Fruit fly (Drosophila melanogaster) whole organism, embryonic: ENCODE data around the gene CG7432.

ENCODE experiments used
- ATbp ChIP-seq: fragments of 200-800 bp; sonication (Bioruptor generic); optimal IDR thresholded peaks from 2 replicates; lab custom pipeline; 2017; ENCODE audit warnings: missing biosample characterization, mild to moderate bottlenecking, missing genetic modification characterization, missing genetic modification reagents
- Atf3 ChIP-seq: fragments of 200-800 bp; sonication (Bioruptor generic); optimal IDR thresholded peaks from 3 replicates; lab custom pipeline; 2016; ENCODE audit warnings: missing biosample characterization, missing genetic modification characterization
- CG10543 ChIP-seq: fragments of 200-800 bp; sonication (Bioruptor generic); optimal IDR thresholded peaks from 3 replicates; lab custom pipeline; 2017; ENCODE audit warnings: missing biosample characterization, mild to moderate bottlenecking, missing genetic modification characterization, moderate library complexity
- CG11093 ChIP-seq: fragments of 200-800 bp; sonication (Bioruptor generic); IDR thresholded peaks from 3 replicates; pipeline ENCODE4 v1.3.6; 2022; ENCODE audit warnings: missing biosample characterization, missing genetic modification characterization
- CG11247 ChIP-seq: fragments of 200-800 bp; sonication (Bioruptor generic); IDR thresholded peaks from 2 replicates; pipeline ENCODE4 v1.3.6; 2022; ENCODE audit warnings: missing biosample characterization, missing genetic modification characterization
- CG12769 ChIP-seq: fragments of 200-800 bp; sonication (Bioruptor generic); optimal IDR thresholded peaks from 2 replicates; lab custom pipeline; 2019; ENCODE audit warnings: missing biosample characterization, mild to moderate bottlenecking, missing genetic modification characterization, moderate library complexity
- CG12942 ChIP-seq: fragments of 200-800 bp; sonication (Bioruptor generic); optimal IDR thresholded peaks from 3 replicates; lab custom pipeline; 2016; ENCODE audit warnings: missing biosample characterization, missing genetic modification characterization
- CG13123 ChIP-seq: fragments of 200-800 bp; sonication (Bioruptor generic); optimal IDR thresholded peaks from 2 replicates; lab custom pipeline; 2016; ENCODE audit warnings: missing biosample characterization, missing genetic modification characterization
- CG13624 ChIP-seq: fragments of 200-800 bp; sonication (Bioruptor generic); optimal IDR thresholded peaks from 2 replicates; lab custom pipeline; 2016; ENCODE audit warnings: missing biosample characterization, missing genetic modification characterization
- CG13894 ChIP-seq: fragments of 200-800 bp; sonication (Bioruptor generic); optimal IDR thresholded peaks from 3 replicates; lab custom pipeline; 2018; ENCODE audit warnings: missing biosample characterization, mild to moderate bottlenecking, missing genetic modification characterization, moderate library complexity
- CG15696 ChIP-seq: fragments of 200-800 bp; sonication (Bioruptor generic); optimal IDR thresholded peaks from 2 replicates; lab custom pipeline; 2019; ENCODE audit warnings: missing biosample characterization, mild to moderate bottlenecking, missing genetic modification characterization, moderate library complexity
- CG18619 ChIP-seq: fragments of 200-800 bp; sonication (Bioruptor generic); optimal IDR thresholded peaks from 3 replicates; lab custom pipeline; 2017; ENCODE audit warnings: missing biosample characterization, mild to moderate bottlenecking, missing genetic modification characterization
- CG2116 ChIP-seq: fragments of 200-800 bp; sonication (Bioruptor generic); optimal IDR thresholded peaks from 3 replicates; lab custom pipeline; 2018; ENCODE audit warnings: missing biosample characterization, mild to moderate bottlenecking, missing genetic modification characterization
- CG30020 ChIP-seq: fragments of 200-800 bp; optimal IDR thresholded peaks from 2 replicates; lab custom pipeline; 2019; ENCODE audit warnings: missing biosample characterization, mild to moderate bottlenecking, missing genetic modification characterization, moderate library complexity
- CG30431 ChIP-seq: fragments of 200-800 bp; sonication (Bioruptor generic); optimal IDR thresholded peaks from 2 replicates; lab custom pipeline; 2017; ENCODE audit warnings: missing biosample characterization, missing genetic modification characterization
- CG34376 ChIP-seq: fragments of 200-800 bp; sonication (Bioruptor generic); optimal IDR thresholded peaks from 2 replicates; lab custom pipeline; 2018; ENCODE audit warnings: missing biosample characterization, mild to moderate bottlenecking, missing genetic modification characterization
- CG8359 ChIP-seq: fragments of 200-800 bp; sonication (Bioruptor generic); optimal IDR thresholded peaks from 2 replicates; lab custom pipeline; 2017; ENCODE audit warnings: missing biosample characterization, mild to moderate bottlenecking, missing genetic modification characterization, borderline replicate concordance
- CG9727 ChIP-seq: fragments of 200-800 bp; sonication (Bioruptor generic); optimal IDR thresholded peaks from 3 replicates; lab custom pipeline; 2017; ENCODE audit warnings: missing biosample characterization, mild to moderate bottlenecking, missing genetic modification characterization
- Dbx ChIP-seq: fragments of 200-800 bp; sonication (Bioruptor generic); IDR thresholded peaks from 3 replicates; pipeline ENCODE4 v1.3.6; 2022; ENCODE audit warnings: missing biosample characterization, missing genetic modification characterization
- Dp ChIP-seq: fragments of 200-800 bp; sonication (Bioruptor generic); optimal IDR thresholded peaks from 2 replicates; lab custom pipeline; 2018; ENCODE audit warnings: missing biosample characterization, mild to moderate bottlenecking, missing genetic modification characterization, moderate library complexity
- Ets65A ChIP-seq: fragments of 200-800 bp; sonication (Bioruptor generic); peaks from one replicate; lab custom pipeline; 2016; ENCODE audit warnings: missing biosample characterization, missing genetic modification characterization
- Med ChIP-seq: fragments of 200-800 bp; sonication (Bioruptor generic); peaks from one replicate; lab custom pipeline; 2016; ENCODE audit warnings: missing biosample characterization, missing genetic modification characterization, mild to moderate bottlenecking, inconsistent platforms, moderate library complexity
- NFAT ChIP-seq: fragments of 200-800 bp; sonication (Bioruptor generic); IDR thresholded peaks from 2 replicates; pipeline ENCODE4 v1.3.6; 2022; ENCODE audit warnings: missing biosample characterization, missing genetic modification characterization
- NfI ChIP-seq: fragments of 200-800 bp; sonication (Bioruptor generic); optimal IDR thresholded peaks from 3 replicates; lab custom pipeline; 2018; ENCODE audit warnings: missing biosample characterization, mild to moderate bottlenecking, missing genetic modification characterization, moderate library complexity
- PHDP ChIP-seq: fragments of 200-800 bp; sonication (Bioruptor generic); optimal IDR thresholded peaks from 3 replicates; lab custom pipeline; 2018; ENCODE audit warnings: missing biosample characterization, mild to moderate bottlenecking, missing genetic modification characterization, moderate library complexity
- Pdp1 ChIP-seq, 2 experiments: fragments of 200-800 bp; sonication (Bioruptor generic); optimal IDR thresholded peaks; 3 replicates each; lab custom pipeline; 2016; ENCODE audit warnings: missing biosample characterization in 2 of 2, missing genetic modification characterization in 2 of 2, mild to moderate bottlenecking in 1 of 2, moderate library complexity in 1 of 2
- Ptx1 ChIP-seq: fragments of 200-800 bp; sonication (Bioruptor generic); IDR thresholded peaks from 2 replicates; pipeline ENCODE4 v1.3.6; 2022; ENCODE audit warnings: missing biosample characterization, missing genetic modification characterization
- Sox102F ChIP-seq: fragments of 200-800 bp; sonication (Bioruptor generic); optimal IDR thresholded peaks from 2 replicates; lab custom pipeline; 2018; ENCODE audit warnings: missing biosample characterization, mild to moderate bottlenecking, missing genetic modification characterization, moderate library complexity
- abd-A ChIP-seq: fragments of 200-800 bp; sonication (Bioruptor generic); optimal IDR thresholded peaks from 3 replicates; lab custom pipeline; 2019; ENCODE audit warnings: missing biosample characterization, mild to moderate bottlenecking, missing genetic modification characterization, moderate library complexity
- az2 ChIP-seq: fragments of 200-800 bp; sonication (Bioruptor generic); optimal IDR thresholded peaks from 3 replicates; lab custom pipeline; 2016; ENCODE audit warnings: missing biosample characterization, missing genetic modification characterization
- bab2 ChIP-seq: fragments of 200-800 bp; sonication (Bioruptor generic); optimal IDR thresholded peaks from 2 replicates; lab custom pipeline; 2016; ENCODE audit warnings: missing biosample characterization, missing genetic modification characterization
- cad ChIP-seq: fragments of >200 bp; optimal IDR thresholded peaks from 2 replicates; lab custom pipeline; 2017; ENCODE audit warnings: missing biosample characterization, missing genetic modification characterization
- chif ChIP-seq, 2 experiments: fragments of 200-800 bp; sonication (Bioruptor generic); optimal IDR thresholded peaks; 3 replicates each; lab custom pipeline; 2016; ENCODE audit warnings: missing biosample characterization in 2 of 2, missing genetic modification characterization in 2 of 2
- chinmo ChIP-seq: fragments of 200-800 bp; sonication (Bioruptor generic); IDR thresholded peaks from 4 replicates; pipeline ENCODE4 v1.3.6; 2022; ENCODE audit warnings: missing biosample characterization, missing genetic modification characterization; ENCODE audit not compliant: partially characterized antibody
- crp ChIP-seq, 2 experiments: fragments of 200-800 bp; sonication (Bioruptor generic); optimal IDR thresholded peaks; 2 replicates in 1 of 2; 3 replicates in 1 of 2; lab custom pipeline; 2017; ENCODE audit warnings: missing biosample characterization in 2 of 2, missing genetic modification characterization in 2 of 2, mild to moderate bottlenecking in 1 of 2, moderate library complexity in 1 of 2
- cwo ChIP-seq: fragments of 200-800 bp; sonication (Bioruptor generic); optimal IDR thresholded peaks from 3 replicates; lab custom pipeline; 2017; ENCODE audit warnings: missing biosample characterization, missing genetic modification characterization, mild to moderate bottlenecking, moderate library complexity, missing genetic modification reagents
- ewg ChIP-seq: fragments of 200-800 bp; sonication (Bioruptor generic); optimal IDR thresholded peaks from 3 replicates; lab custom pipeline; 2017; ENCODE audit warnings: mild to moderate bottlenecking, missing biosample characterization, missing genetic modification reagents, missing genetic modification characterization
- fd64A ChIP-seq: fragments of 200-800 bp; sonication (Bioruptor generic); optimal IDR thresholded peaks from 3 replicates; lab custom pipeline; 2018; ENCODE audit warnings: missing biosample characterization, mild to moderate bottlenecking, missing genetic modification characterization
- gce ChIP-seq: fragments of 200-800 bp; sonication (Bioruptor generic); IDR thresholded peaks from 3 replicates; pipeline ENCODE4 v1.3.6; 2022; ENCODE audit warnings: missing biosample characterization, missing genetic modification characterization
- jumu ChIP-seq: fragments of 200-800 bp; sonication (Bioruptor generic); optimal IDR thresholded peaks from 3 replicates; lab custom pipeline; 2016; ENCODE audit warnings: missing biosample characterization, missing genetic modification characterization
- lov ChIP-seq, 2 experiments: fragments of 200-800 bp in 1 of 2; fragments of >200 bp in 1 of 2; sonication (Bioruptor generic) in 1 of 2; IDR thresholded peaks in 1 of 2; optimal IDR thresholded peaks in 1 of 2; 2 replicates in 1 of 2; 3 replicates in 1 of 2; pipeline versions ENCODE4 v1.3.6 to Lab custom; 2017 to 2022; ENCODE audit warnings: missing biosample characterization in 1 of 2, missing genetic modification characterization in 1 of 2
- peb ChIP-seq: fragments of 200-800 bp; sonication (Bioruptor generic); IDR thresholded peaks from 2 replicates; pipeline ENCODE4 v1.3.6; 2022; ENCODE audit warnings: missing biosample characterization, missing genetic modification characterization
- pros ChIP-seq: fragments of 200-800 bp; sonication (Bioruptor generic); optimal IDR thresholded peaks from 3 replicates; lab custom pipeline; 2019; ENCODE audit warnings: missing biosample characterization, mild to moderate bottlenecking, missing genetic modification characterization, moderate library complexity
- rib ChIP-seq: fragments of 200-800 bp; sonication (Bioruptor generic); IDR thresholded peaks from 2 replicates; pipeline ENCODE4 v1.3.6; 2022; ENCODE audit warnings: missing biosample characterization, missing genetic modification characterization
- sqz ChIP-seq: fragments of 200-800 bp; sonication (Bioruptor generic); optimal IDR thresholded peaks from 3 replicates; lab custom pipeline; 2018; ENCODE audit warnings: missing biosample characterization, mild to moderate bottlenecking, missing genetic modification characterization
- tgo ChIP-seq: fragments of 200-800 bp; sonication (Bioruptor generic); IDR thresholded peaks from 3 replicates; pipeline ENCODE4 v1.3.6; 2022; ENCODE audit warnings: missing biosample characterization, missing genetic modification characterization
- vvl ChIP-seq: fragments of 200-800 bp; sonication (Bioruptor generic); IDR thresholded peaks from 2 replicates; pipeline ENCODE4 v1.3.6; 2022; ENCODE audit warnings: missing biosample characterization, missing genetic modification characterization

CG7432 gene

dm6 chr3R:19625300-19626230 is 39.2 kb upstream of the CG7432 start:
- peak; percentile 60 for TF ChIP-seq vvl
- no peak for TF ChIP-seq CG11093 (GFP tag; lab: Robert Waterston, UW)
- TF ChIP-seq peb (GFP tag; lab: Robert Waterston, UW) = no peak
- TF ChIP-seq pros (GFP tag; lab: Kevin White, UChicago) = no peak
- no peak for TF ChIP-seq tgo (GFP tag; lab: Robert Waterston, UW)
- peak; percentile 6 for TF ChIP-seq sqz
- no peak for TF ChIP-seq CG12942 (GFP tag; lab: Kevin White, UChicago)
- TF ChIP-seq abd-A = peak; percentile 20
- peak; percentile 0 for TF ChIP-seq Med (GFP tag; lab: Kevin White, UChicago)
- no peak for TF ChIP-seq crp (GFP tag; optimal IDR thresholded peaks at IDR 0.05; lab: Kevin White, UChicago)
- TF ChIP-seq CG10543 (GFP tag; lab: Kevin White, UChicago) = peak; percentile 14
- TF ChIP-seq Sox102F = no peak
- no peak for TF ChIP-seq NfI (GFP tag; lab: Kevin White, UChicago)
- TF ChIP-seq rib (GFP tag; lab: Robert Waterston, UW) = no peak
- peak in 1 of 2 experiments; percentile 51 for TF ChIP-seq Pdp1 (GFP tag; optimal IDR thresholded peaks at IDR 0.05; lab: Kevin White, UChicago)
- TF ChIP-seq CG18619 (GFP tag; lab: Kevin White, UChicago) = no peak
- peak; percentile 98 for TF ChIP-seq CG13894
- 0 out of 3 replicates have a peak, but pooled peaks have one; percentile 20 for TF ChIP-seq Dbx (GFP tag; lab: Robert Waterston, UW)
- TF ChIP-seq Dp (GFP tag; lab: Kevin White, UChicago) = no peak
- TF ChIP-seq NFAT = peak; percentile 28; the same call in 1 of the 2 replicates
- TF ChIP-seq cad (GFP tag; lab: Kevin White, UChicago) = no peak
- no peak for TF ChIP-seq CG30020 (tag; lab: Kevin White, UChicago)
- no peak for TF ChIP-seq chif (GFP tag; optimal IDR thresholded peaks at IDR 0.05; lab: Kevin White, UChicago)
- peak; percentile 0 for TF ChIP-seq CG13624
- no peak for TF ChIP-seq CG2116
- peak; percentile 2 for TF ChIP-seq CG34376 (GFP tag; lab: Kevin White, UChicago)
- TF ChIP-seq lov (optimal IDR thresholded peaks at IDR 0.05; lab: Kevin White, UChicago) = no peak
- peak; percentile 30; the same call in 1 of the 3 replicates for TF ChIP-seq lov (GFP tag; IDR thresholded peaks at IDR 0.05; lab: Robert Waterston, UW)
- no peak for TF ChIP-seq fd64A (GFP tag; lab: Kevin White, UChicago)
- peak; percentile 62; the same call in 1 of the 4 replicates for TF ChIP-seq chinmo
- TF ChIP-seq CG13123 (GFP tag; lab: Kevin White, UChicago) = no peak
- no peak for TF ChIP-seq jumu (GFP tag; lab: Kevin White, UChicago)
- no peak for TF ChIP-seq Atf3 (GFP tag; lab: Kevin White, UChicago)
- peak; percentile 89 for TF ChIP-seq cwo (GFP tag; lab: Kevin White, UChicago)
- no peak for TF ChIP-seq PHDP (tag; lab: Kevin White, UChicago)
- no peak for TF ChIP-seq ewg
- TF ChIP-seq Ets65A (GFP tag; lab: Kevin White, UChicago) = no peak
- TF ChIP-seq CG11247 (GFP tag; lab: Robert Waterston, UW) = no peak
- peak; percentile 85 for TF ChIP-seq CG12769 (tag; lab: Kevin White, UChicago)
- no peak for TF ChIP-seq CG9727 (GFP tag; lab: Kevin White, UChicago)
- TF ChIP-seq az2 (GFP tag; lab: Kevin White, UChicago) = no peak
- TF ChIP-seq CG30431 (GFP tag; lab: Kevin White, UChicago) = no peak
- TF ChIP-seq Ptx1 (GFP tag; lab: Robert Waterston, UW) = no peak
- no peak for TF ChIP-seq CG15696 (tag; lab: Kevin White, UChicago)
- TF ChIP-seq gce (GFP tag; lab: Robert Waterston, UW) = no peak
- TF ChIP-seq bab2 (GFP tag; lab: Kevin White, UChicago) = no peak
- no peak for TF ChIP-seq CG8359 (GFP tag; lab: Kevin White, UChicago)
- no peak for TF ChIP-seq ATbp
